Fruit fly (Drosophila melanogaster) whole organism, adult: ENCODE measurements around the gene CG4842.

Source experiments
- CG11617 ChIP-seq: fragments of 200-800 bp; sonication (Bioruptor generic); optimal IDR thresholded peaks from 2 replicates; lab custom pipeline; 2017; ENCODE audit warnings: mild to moderate bottlenecking, missing biosample characterization, missing genetic modification reagents, missing genetic modification characterization
- CG12768 ChIP-seq: fragments of 200-800 bp; sonication (Bioruptor generic); optimal IDR thresholded peaks from 2 replicates; lab custom pipeline; 2017; ENCODE audit warnings: missing biosample characterization, missing genetic modification characterization, mild to moderate bottlenecking, moderate library complexity, missing genetic modification reagents
- CG14711 ChIP-seq: fragments of 200-800 bp; sonication (Bioruptor generic); optimal IDR thresholded peaks from 2 replicates; lab custom pipeline; 2018; ENCODE audit warnings: missing biosample characterization, mild to moderate bottlenecking, missing genetic modification characterization, moderate library complexity
- CG1620 ChIP-seq: fragments of 200-800 bp; sonication (Bioruptor generic); optimal IDR thresholded peaks from 2 replicates; lab custom pipeline; 2016; ENCODE audit warnings: missing biosample characterization, missing genetic modification characterization
- CG33017 ChIP-seq: fragments of 200-800 bp; sonication (Bioruptor generic); optimal IDR thresholded peaks from 2 replicates; lab custom pipeline; 2018; ENCODE audit warnings: missing biosample characterization, mild to moderate bottlenecking, missing genetic modification characterization, moderate library complexity
- CG5204 ChIP-seq: fragments of 200-800 bp; sonication (Bioruptor generic); optimal IDR thresholded peaks from 2 replicates; lab custom pipeline; 2016; ENCODE audit warnings: missing biosample characterization, missing genetic modification characterization
- CG7045 ChIP-seq: fragments of 200-800 bp; sonication (Bioruptor generic); optimal IDR thresholded peaks from 2 replicates; lab custom pipeline; 2017; ENCODE audit warnings: missing biosample characterization, mild to moderate bottlenecking, missing genetic modification characterization
- CG7101 ChIP-seq: fragments of 200-800 bp; sonication (Bioruptor generic); optimal IDR thresholded peaks from 2 replicates; lab custom pipeline; 2018; ENCODE audit warnings: missing biosample characterization, mild to moderate bottlenecking, missing genetic modification characterization, moderate library complexity
- Clk ChIP-seq: fragments of 200-800 bp; sonication (Bioruptor generic); optimal IDR thresholded peaks from 2 replicates; lab custom pipeline; 2017; ENCODE audit warnings: missing biosample characterization, missing genetic modification characterization
- Crg-1 ChIP-seq: fragments of 200-800 bp; sonication (Bioruptor generic); optimal IDR thresholded peaks from 2 replicates; lab custom pipeline; 2016; ENCODE audit warnings: missing biosample characterization, missing genetic modification characterization
- Hr96 ChIP-seq: fragments of 200-800 bp; sonication (Bioruptor generic); optimal IDR thresholded peaks from 2 replicates; lab custom pipeline; 2016; ENCODE audit warnings: missing biosample characterization, missing genetic modification characterization
- Mnt ChIP-seq: fragments of 200-800 bp; sonication (Bioruptor generic); optimal IDR thresholded peaks from 2 replicates; lab custom pipeline; 2016; ENCODE audit warnings: missing biosample characterization, mild to moderate bottlenecking, missing genetic modification characterization
- bab1 ChIP-seq: fragments of 200-800 bp; sonication (Bioruptor generic); optimal IDR thresholded peaks from 3 replicates; lab custom pipeline; 2019; ENCODE audit warnings: missing biosample characterization, mild to moderate bottlenecking, missing genetic modification characterization, moderate library complexity
- cic ChIP-seq: fragments of 200-800 bp; sonication (Bioruptor generic); optimal IDR thresholded peaks from 2 replicates; lab custom pipeline; 2017; ENCODE audit warnings: missing biosample characterization, mild to moderate bottlenecking, missing genetic modification characterization, moderate library complexity
- cnc ChIP-seq, 2 experiments: fragments of >200 bp; optimal IDR thresholded peaks; 2 replicates each; lab custom pipeline; 2017
- kay ChIP-seq: fragments of 200-800 bp; sonication (Bioruptor generic); peaks from one replicate; lab custom pipeline; 2016; ENCODE audit warnings: missing biosample characterization, missing genetic modification characterization, borderline replicate concordance
- ovo ChIP-seq: fragments of 200-800 bp; sonication (Bioruptor generic); optimal IDR thresholded peaks from 2 replicates; lab custom pipeline; 2016; ENCODE audit warnings: missing biosample characterization, missing genetic modification characterization
- pad ChIP-seq: fragments of 200-800 bp; sonication (Bioruptor generic); optimal IDR thresholded peaks from 3 replicates; lab custom pipeline; 2017; ENCODE audit warnings: missing biosample characterization, missing genetic modification characterization, mild to moderate bottlenecking, moderate library complexity, missing genetic modification reagents
- tj ChIP-seq: fragments of 200-800 bp; sonication (Bioruptor generic); optimal IDR thresholded peaks from 3 replicates; lab custom pipeline; 2017; ENCODE audit warnings: missing biosample characterization, mild to moderate bottlenecking, missing genetic modification characterization, moderate library complexity
- toe ChIP-seq: fragments of 200-800 bp; sonication (Bioruptor generic); optimal IDR thresholded peaks from 2 replicates; lab custom pipeline; 2016; ENCODE audit warnings: missing biosample characterization, missing genetic modification characterization

CG4842 gene

DNA sequence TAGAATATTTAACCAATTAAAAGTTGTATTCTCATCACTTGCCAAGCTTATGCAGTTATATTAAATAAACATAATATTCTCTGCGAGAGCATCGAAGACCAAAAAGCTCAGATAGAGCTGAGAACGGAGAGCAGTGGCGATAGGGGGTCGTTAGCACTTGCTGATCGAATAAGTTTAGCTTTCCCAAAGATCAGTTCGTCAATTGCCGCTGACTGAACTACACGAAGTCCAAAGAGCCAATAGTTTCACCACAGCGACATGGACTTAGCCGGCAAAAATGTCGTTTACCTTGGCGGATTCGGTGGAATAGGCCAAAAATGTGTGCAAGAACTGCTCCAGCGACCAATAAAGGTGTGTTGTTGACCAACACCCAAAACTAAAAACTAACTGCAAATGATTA, at the start of gene CG4842:
Gene CG4842, plus strand, starts transcription at position 191 of the 400 bp plus-strand sequence.
- TF ChIP-seq CG12768 (GFP tag; lab: Kevin White, UChicago): no peak
- no peak for TF ChIP-seq cnc (optimal IDR thresholded peaks at IDR 0.05; lab: Kevin White, UChicago)
- no peak for TF ChIP-seq ovo
- no peak for TF ChIP-seq bab1
- TF ChIP-seq CG7045 (GFP tag; lab: Kevin White, UChicago): no peak
- no peak for TF ChIP-seq CG14711 (tag; lab: Kevin White, UChicago)
- no peak for TF ChIP-seq tj (GFP tag; lab: Kevin White, UChicago)
- TF ChIP-seq pad (GFP tag; lab: Kevin White, UChicago): no peak
- TF ChIP-seq cic (GFP tag; lab: Kevin White, UChicago): no peak

DNA sequence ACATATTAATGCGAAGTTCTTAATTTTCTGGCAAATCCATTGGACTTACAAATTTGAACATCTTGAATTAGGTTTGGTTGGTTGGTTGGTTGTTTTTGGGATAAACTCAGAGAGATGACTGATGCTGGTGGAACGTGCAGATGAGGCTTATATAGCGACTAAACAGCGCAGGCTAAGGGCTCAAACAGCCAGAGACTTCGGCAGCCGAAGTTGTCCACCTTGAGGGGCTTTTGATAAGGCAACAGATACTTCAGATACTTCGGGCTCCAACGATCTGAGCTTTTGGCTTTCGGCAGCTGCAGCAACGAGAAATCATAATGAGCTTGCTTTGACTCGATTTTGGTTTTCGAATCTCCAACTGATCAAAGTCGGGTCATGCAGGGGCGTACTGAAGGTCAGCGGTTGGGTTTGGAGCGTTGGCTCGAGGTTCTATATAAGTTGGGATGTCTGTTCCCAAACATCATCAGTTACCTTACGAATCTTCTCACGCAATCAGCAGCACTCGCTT, 48.7 kb upstream of the CG4842 start, which contains the start of the genes CG13041 and CG13060:
Gene CG13041, minus strand, starts transcription at position 128 of the 508 bp plus-strand sequence.
Gene CG13060, plus strand, starts transcription at position 458 of the 508 bp plus-strand sequence.
- TF ChIP-seq CG5204: no peak
- no peak for TF ChIP-seq cic (GFP tag; lab: Kevin White, UChicago)
- no peak for TF ChIP-seq CG33017 (tag; lab: Kevin White, UChicago)
- TF ChIP-seq CG1620 (GFP tag; lab: Kevin White, UChicago): no peak
- TF ChIP-seq Crg-1 (GFP tag; lab: Kevin White, UChicago): no peak
- TF ChIP-seq bab1: no peak
- TF ChIP-seq tj (GFP tag; lab: Kevin White, UChicago): no peak
- no peak for TF ChIP-seq CG14711 (tag; lab: Kevin White, UChicago)

- no peak for TF ChIP-seq CG1620 (GFP tag; lab: Kevin White, UChicago)
- TF ChIP-seq CG7101: no peak
- TF ChIP-seq Clk: no peak
- no peak for TF ChIP-seq CG14711 (tag; lab: Kevin White, UChicago)
- TF ChIP-seq kay: no peak
- TF ChIP-seq Crg-1 (GFP tag; lab: Kevin White, UChicago): no peak
- no peak for TF ChIP-seq cic (GFP tag; lab: Kevin White, UChicago)
- TF ChIP-seq pad (GFP tag; lab: Kevin White, UChicago): no peak
- TF ChIP-seq bab1: no peak
- no peak for TF ChIP-seq ovo
Observed at dm6 chr3L:16321172-16321571, 47.0 kb upstream of the CG4842 start, which contains the start of gene CG42718. TSS of gene CG42718 (minus strand) at chr3L:16321272.

DNA sequence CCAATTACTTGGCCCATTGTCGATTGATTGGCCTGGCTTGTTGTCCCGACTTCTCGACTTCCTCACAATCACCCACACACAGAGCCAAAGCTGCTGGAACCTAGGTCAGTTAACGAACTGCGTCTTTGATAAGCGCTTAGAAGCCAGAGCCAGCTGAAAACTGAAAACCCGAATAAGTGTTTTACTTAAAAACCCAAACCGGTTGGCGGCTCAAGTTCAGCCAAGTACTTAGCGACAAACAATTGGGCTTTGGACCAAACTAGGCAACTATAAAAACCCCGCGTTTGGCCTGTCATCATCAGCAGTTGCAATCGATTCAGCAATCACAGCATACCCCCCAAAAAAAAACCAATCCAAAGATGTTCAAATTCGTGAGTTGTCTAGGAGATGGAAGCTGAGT, 44.8 kb upstream of the CG4842 start, which contains the start of gene CG13059:
Gene CG13059, plus strand, starts transcription at position 301 of the 400 bp plus-strand sequence.
- TF ChIP-seq bab1 (no peak), tj (GFP tag; lab: Kevin White, UChicago) (no peak), cnc (optimal IDR thresholded peaks at IDR 0.05; lab: Kevin White, UChicago) (no peak), CG11617 (no peak), CG1620 (GFP tag; lab: Kevin White, UChicago) (no peak), CG14711 (tag; lab: Kevin White, UChicago) (no peak), Crg-1 (GFP tag; lab: Kevin White, UChicago) (no peak), kay (no peak), pad (GFP tag; lab: Kevin White, UChicago) (no peak), CG5204 (no peak), ovo (no peak), CG33017 (tag; lab: Kevin White, UChicago) (no peak)

DNA sequence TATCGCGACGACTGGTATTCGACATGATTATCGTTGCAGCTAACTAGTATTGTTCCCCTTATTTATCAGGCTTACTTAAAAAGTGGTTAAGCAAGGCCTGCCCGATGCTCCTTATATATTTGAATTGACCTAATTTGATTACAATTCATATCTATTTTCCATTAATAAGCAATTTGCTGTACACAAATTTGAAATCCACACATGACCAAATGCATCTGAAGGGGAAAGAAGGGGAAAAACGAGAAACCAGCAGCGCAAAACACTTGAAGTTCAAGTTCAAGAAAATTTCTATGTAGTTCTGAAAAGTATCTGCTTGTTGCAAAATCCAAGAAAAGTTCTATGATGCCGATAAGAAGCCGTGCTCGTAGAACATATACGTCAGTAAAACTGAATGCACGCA, 41.5 kb upstream of the CG4842 start, which contains the start of the genes CG13040 and CG13039:
Gene CG13040, minus strand, starts transcription at position 101 of the 400 bp plus-strand sequence.
Gene CG13039, minus strand, starts transcription at position 106 of the 400 bp plus-strand sequence.
- TF ChIP-seq CG1620 (GFP tag; lab: Kevin White, UChicago) (no peak), tj (GFP tag; lab: Kevin White, UChicago) (no peak), ovo (no peak), pad (GFP tag; lab: Kevin White, UChicago) (no peak), Crg-1 (GFP tag; lab: Kevin White, UChicago) (no peak), cnc (optimal IDR thresholded peaks at IDR 0.05; lab: Kevin White, UChicago) (no peak), cic (GFP tag; lab: Kevin White, UChicago) (no peak), CG14711 (tag; lab: Kevin White, UChicago) (no peak), Mnt (GFP tag; lab: Kevin White, UChicago) (no peak), bab1 (no peak), CG33017 (tag; lab: Kevin White, UChicago) (no peak), CG11617 (no peak), Clk (no peak), Hr96 (GFP tag; lab: Kevin White, UChicago) (no peak), CG7101 (no peak), toe (GFP tag; lab: Kevin White, UChicago) (no peak)

- TF ChIP-seq cnc (optimal IDR thresholded peaks at IDR 0.05; lab: Kevin White, UChicago) (no peak), CG5204 (no peak), CG14711 (tag; lab: Kevin White, UChicago) (no peak), Hr96 (GFP tag; lab: Kevin White, UChicago) (no peak), bab1 (no peak), pad (GFP tag; lab: Kevin White, UChicago) (no peak), cic (GFP tag; lab: Kevin White, UChicago) (no peak), kay (no peak), CG7045 (GFP tag; lab: Kevin White, UChicago) (no peak), CG1620 (GFP tag; lab: Kevin White, UChicago) (no peak), Clk (no peak), CG7101 (no peak), Crg-1 (GFP tag; lab: Kevin White, UChicago) (no peak), CG11617 (no peak), Mnt (GFP tag; lab: Kevin White, UChicago) (no peak), toe (GFP tag; lab: Kevin White, UChicago) (no peak), CG12768 (GFP tag; lab: Kevin White, UChicago) (no peak), tj (GFP tag; lab: Kevin White, UChicago) (no peak), CG33017 (tag; lab: Kevin White, UChicago) (no peak)
Observed at dm6 chr3L:16327776-16328175, 40.4 kb upstream of the CG4842 start, which contains the start of gene CG13038. TSS of gene CG13038 (minus strand) at chr3L:16327893.
